Worm (Caenorhabditis elegans): ENCODE measurements around the gene F41B4.1.
A peak's percentile ranks its signal among the peaks of the same experiment; 100 is the strongest.

DNA sequence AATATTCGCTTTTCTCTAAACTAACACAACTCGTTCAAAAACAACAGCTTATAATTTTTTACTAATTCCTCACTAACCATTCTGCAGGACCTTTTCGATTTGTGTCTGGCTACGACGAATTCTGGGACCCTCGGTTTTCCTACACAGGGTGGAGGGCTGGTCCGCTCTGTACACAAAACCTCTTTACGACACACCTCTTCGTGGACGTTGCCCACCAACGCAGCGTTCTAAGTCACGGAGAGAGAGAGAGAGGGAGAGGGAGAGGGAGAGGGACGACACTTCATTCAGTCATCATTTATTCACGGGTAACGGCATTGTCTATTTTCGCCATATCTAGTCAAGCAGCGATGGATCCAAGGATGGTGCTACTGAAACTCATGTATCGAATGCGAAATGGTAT, 19.2 kb downstream of the F41B4.1 start, which contains the start of gene atg-2:
- no peak for TF ChIP-seq mec-3 (tag; optimal IDR thresholded peaks at IDR 0.05; ENCODE audit: borderline replicate concordance)
- no peak for TF ChIP-seq pqm-1 (tag; optimal IDR thresholded peaks at IDR 0.05)
- peak; percentile 15 for TF ChIP-seq nfya-1 (tag; optimal IDR thresholded peaks at IDR 0.05)
- TF ChIP-seq hlh-6 (tag; optimal IDR thresholded peaks at IDR 0.05), result no peak
- TF ChIP-seq odd-2 (tag; optimal IDR thresholded peaks at IDR 0.05), result no peak
- TF ChIP-seq hlh-30 (tag; optimal IDR thresholded peaks at IDR 0.05; ENCODE audit: insufficient read depth), result no peak
- no peak for TF ChIP-seq npax-4 (tag; optimal IDR thresholded peaks at IDR 0.05)
- no peak for TF ChIP-seq pax-1 (tag; optimal IDR thresholded peaks at IDR 0.05)
- TF ChIP-seq C38D4.7 (GFP tag; optimal IDR thresholded peaks at IDR 0.05), result no peak
- no peak for TF ChIP-seq sox-2 (GFP tag; IDR thresholded peaks at IDR 0.05)

All from whole organism, late embryonic.